Fruit fly (Drosophila melanogaster) whole organism, embryonic: ENCODE measurements around the gene Ptp4E.

ENCODE experiments used
- Adf1 ChIP-seq: fragments of 200-800 bp; sonication (Bioruptor generic); IDR thresholded peaks from 2 replicates; pipeline ENCODE4 v1.3.6; 2022; ENCODE audit warnings: missing biosample characterization, missing genetic modification characterization
- CG13287 ChIP-seq: fragments of 200-800 bp; sonication (Bioruptor generic); IDR thresholded peaks from 2 replicates; pipeline ENCODE4 v1.3.6; 2022; ENCODE audit warnings: missing biosample characterization, missing genetic modification characterization; ENCODE audit not compliant: partially characterized antibody
- CG14710 ChIP-seq: fragments of 200-800 bp; sonication (Bioruptor generic); optimal IDR thresholded peaks from 3 replicates; lab custom pipeline; 2019; ENCODE audit warnings: missing biosample characterization, mild to moderate bottlenecking, missing genetic modification characterization, moderate library complexity
- CG1529 ChIP-seq: fragments of 200-800 bp; sonication (Bioruptor generic); optimal IDR thresholded peaks from 3 replicates; lab custom pipeline; 2018; ENCODE audit warnings: missing biosample characterization, missing genetic modification characterization
- CG15514 ChIP-seq: fragments of 200-800 bp; sonication (Bioruptor generic); optimal IDR thresholded peaks from 3 replicates; lab custom pipeline; 2017; ENCODE audit warnings: missing biosample characterization, missing genetic modification characterization, mild to moderate bottlenecking, moderate library complexity, missing genetic modification reagents
- CG1647 ChIP-seq: fragments of 200-800 bp; sonication (Bioruptor generic); optimal IDR thresholded peaks from 3 replicates; lab custom pipeline; 2016; ENCODE audit warnings: missing biosample characterization, missing genetic modification characterization
- CG16779 ChIP-seq: fragments of 200-800 bp; sonication (Bioruptor generic); IDR thresholded peaks from 2 replicates; pipeline ENCODE4 v1.3.6; 2022; ENCODE audit warnings: missing biosample characterization, missing genetic modification characterization
- CG16863 ChIP-seq: fragments of 200-800 bp; sonication (Bioruptor generic); optimal IDR thresholded peaks from 3 replicates; lab custom pipeline; 2016; ENCODE audit warnings: missing biosample characterization, missing genetic modification characterization
- CG17568 ChIP-seq: fragments of 200-800 bp; sonication (Bioruptor generic); optimal IDR thresholded peaks from 2 replicates; lab custom pipeline; 2018; ENCODE audit warnings: missing biosample characterization, mild to moderate bottlenecking, missing genetic modification characterization, moderate library complexity
- CG1792 ChIP-seq: fragments of 200-800 bp; sonication (Bioruptor generic); optimal IDR thresholded peaks from 2 replicates; lab custom pipeline; 2016; ENCODE audit warnings: missing biosample characterization, missing genetic modification characterization
- CG18262 ChIP-seq: fragments of 200-800 bp; optimal IDR thresholded peaks from 3 replicates; lab custom pipeline; 2019; ENCODE audit warnings: missing biosample characterization, mild to moderate bottlenecking, missing genetic modification characterization, moderate library complexity
- CG2889 ChIP-seq: fragments of 200-800 bp; sonication (Bioruptor generic); IDR thresholded peaks from 3 replicates; pipeline ENCODE4 v1.3.6; 2022; ENCODE audit warnings: missing biosample characterization, missing genetic modification characterization
- CG34422 ChIP-seq: fragments of 200-800 bp; sonication (Bioruptor generic); IDR thresholded peaks from 3 replicates; pipeline ENCODE4 v1.3.6; 2022; ENCODE audit warnings: missing biosample characterization, missing genetic modification characterization
- CG6254 ChIP-seq: fragments of 200-800 bp; sonication (Bioruptor generic); optimal IDR thresholded peaks from 3 replicates; lab custom pipeline; 2017; ENCODE audit warnings: mild to moderate bottlenecking, missing biosample characterization, missing genetic modification reagents, missing genetic modification characterization
- CG6272 ChIP-seq: fragments of 200-800 bp; sonication (Bioruptor generic); IDR thresholded peaks from 2 replicates; pipeline ENCODE4 v1.3.6; 2022; ENCODE audit warnings: missing biosample characterization, missing genetic modification characterization
- CG7372 ChIP-seq: fragments of 200-800 bp; sonication (Bioruptor generic); IDR thresholded peaks from 2 replicates; pipeline ENCODE4 v1.3.6; 2022; ENCODE audit warnings: missing biosample characterization, missing genetic modification characterization
- CG7556 ChIP-seq: fragments of 200-800 bp; sonication (Bioruptor generic); optimal IDR thresholded peaks from 2 replicates; lab custom pipeline; 2017; ENCODE audit warnings: missing biosample characterization, mild to moderate bottlenecking, missing genetic modification characterization
- CG9797 ChIP-seq: fragments of 200-800 bp; sonication (Bioruptor generic); optimal IDR thresholded peaks from 3 replicates; lab custom pipeline; 2018; ENCODE audit warnings: missing biosample characterization, mild to moderate bottlenecking, missing genetic modification characterization
- CG9876 ChIP-seq: fragments of 200-800 bp; sonication (Bioruptor generic); optimal IDR thresholded peaks from 2 replicates; lab custom pipeline; 2016; ENCODE audit warnings: missing biosample characterization, missing genetic modification characterization
- Dfd ChIP-seq, 2 experiments: fragments of >200 bp; optimal IDR thresholded peaks; 2 replicates each; lab custom pipeline; 2017; ENCODE audit warnings: missing biosample characterization in 2 of 2, missing genetic modification characterization in 2 of 2
- ERR ChIP-seq: fragments of 200-800 bp; sonication (Bioruptor generic); optimal IDR thresholded peaks from 2 replicates; lab custom pipeline; 2016; ENCODE audit warnings: missing biosample characterization, missing genetic modification characterization
- Ets97D ChIP-seq: fragments of 200-800 bp; sonication (Bioruptor generic); optimal IDR thresholded peaks from 3 replicates; lab custom pipeline; 2016; ENCODE audit warnings: missing biosample characterization, missing genetic modification characterization
- NC2β ChIP-seq: fragments of 200-800 bp; sonication (Bioruptor generic); optimal IDR thresholded peaks from 2 replicates; lab custom pipeline; 2016; ENCODE audit warnings: missing biosample characterization, missing genetic modification characterization
- Nf-YC ChIP-seq: fragments of 200-800 bp; optimal IDR thresholded peaks from 3 replicates; lab custom pipeline; 2019; ENCODE audit warnings: missing biosample characterization, mild to moderate bottlenecking, missing genetic modification characterization, moderate library complexity
- NfI ChIP-seq: fragments of 200-800 bp; sonication (Bioruptor generic); optimal IDR thresholded peaks from 3 replicates; lab custom pipeline; 2018; ENCODE audit warnings: missing biosample characterization, mild to moderate bottlenecking, missing genetic modification characterization, moderate library complexity
- Rx ChIP-seq: fragments of 200-800 bp; sonication (Bioruptor generic); IDR thresholded peaks from 2 replicates; pipeline ENCODE4 v1.3.6; 2022; ENCODE audit warnings: missing biosample characterization, missing genetic modification characterization
- Ssrp ChIP-seq: fragments of 200-800 bp; sonication (Bioruptor generic); optimal IDR thresholded peaks from 2 replicates; lab custom pipeline; 2018; ENCODE audit warnings: missing biosample characterization, mild to moderate bottlenecking, missing genetic modification characterization, moderate library complexity
- Stat92E ChIP-seq, 3 experiments: fragments of >200 bp in 2 of 3; fragments of 200-800 bp in 1 of 3; sonication (Bioruptor generic) in 1 of 3; optimal IDR thresholded peaks; 2 replicates each; lab custom pipeline; 2017 to 2019; ENCODE audit warnings: missing biosample characterization in 3 of 3, missing genetic modification characterization in 3 of 3, mild to moderate bottlenecking in 1 of 3, moderate library complexity in 1 of 3
- Tbp ChIP-seq: fragments of >200 bp; optimal IDR thresholded peaks from 2 replicates; lab custom pipeline; 2018; ENCODE audit warnings: missing biosample characterization, missing genetic modification characterization
- Trl ChIP-seq, 3 experiments: fragments of >200 bp in 2 of 3; fragments of 200-800 bp in 1 of 3; sonication (Bioruptor generic) in 1 of 3; optimal IDR thresholded peaks; 2 replicates in 1 of 3; 3 replicates in 2 of 3; lab custom pipeline; 2016 to 2017; ENCODE audit warnings: missing biosample characterization in 1 of 3, missing genetic modification characterization in 1 of 3
- abd-A ChIP-seq: fragments of 200-800 bp; sonication (Bioruptor generic); optimal IDR thresholded peaks from 3 replicates; lab custom pipeline; 2019; ENCODE audit warnings: missing biosample characterization, mild to moderate bottlenecking, missing genetic modification characterization, moderate library complexity
- dan ChIP-seq: fragments of 200-800 bp; sonication (Bioruptor generic); IDR thresholded peaks from 2 replicates; pipeline ENCODE4 v1.3.6; 2022; ENCODE audit warnings: missing biosample characterization, missing genetic modification characterization
- gro ChIP-seq: fragments of 200-800 bp; sonication (Bioruptor generic); optimal IDR thresholded peaks from 2 replicates; lab custom pipeline; 2016; ENCODE audit warnings: missing biosample characterization, missing genetic modification characterization
- hb ChIP-seq: fragments of 200-800 bp; sonication (Bioruptor generic); IDR thresholded peaks from 3 replicates; pipeline ENCODE4 v1.3.6; 2022; ENCODE audit warnings: missing biosample characterization, missing genetic modification characterization; ENCODE audit not compliant: partially characterized antibody
- ind ChIP-seq: fragments of 200-800 bp; sonication (Bioruptor generic); optimal IDR thresholded peaks from 3 replicates; lab custom pipeline; 2016; ENCODE audit warnings: missing biosample characterization, missing genetic modification characterization
- lbe ChIP-seq: fragments of 200-800 bp; sonication (Bioruptor generic); optimal IDR thresholded peaks from 2 replicates; lab custom pipeline; 2016; ENCODE audit warnings: missing biosample characterization, mild to moderate bottlenecking, missing genetic modification characterization
- maf-S ChIP-seq: fragments of 200-800 bp; sonication (Bioruptor generic); optimal IDR thresholded peaks from 2 replicates; lab custom pipeline; 2016; ENCODE audit warnings: missing biosample characterization, missing genetic modification characterization
- nom ChIP-seq: fragments of 200-800 bp; sonication (Bioruptor generic); optimal IDR thresholded peaks from 2 replicates; lab custom pipeline; 2017; ENCODE audit warnings: missing biosample characterization, missing genetic modification characterization, mild to moderate bottlenecking, moderate library complexity, missing genetic modification reagents
- pan ChIP-seq, 4 experiments: fragments of >200 bp in 3 of 4; fragments of 200-800 bp in 1 of 4; sonication (Bioruptor generic) in 1 of 4; optimal IDR thresholded peaks in 3 of 4; IDR thresholded peaks in 1 of 4; 2 replicates each; pipeline versions ENCODE4 v1.3.6 to Lab custom; 2017 to 2022; ENCODE audit warnings: missing biosample characterization in 2 of 4, missing genetic modification characterization in 2 of 4, mixed read lengths in 1 of 4
- pfk ChIP-seq: fragments of 200-800 bp; sonication (Bioruptor generic); optimal IDR thresholded peaks from 2 replicates; lab custom pipeline; 2018; ENCODE audit warnings: missing biosample characterization, mild to moderate bottlenecking, missing genetic modification characterization, moderate library complexity
- pho ChIP-seq: fragments of 200-800 bp; sonication (Bioruptor generic); optimal IDR thresholded peaks from 2 replicates; lab custom pipeline; 2016; ENCODE audit warnings: missing biosample characterization, missing genetic modification characterization
- slp2 ChIP-seq: fragments of 200-800 bp; sonication (Bioruptor generic); optimal IDR thresholded peaks from 2 replicates; lab custom pipeline; 2016; ENCODE audit warnings: missing biosample characterization, missing genetic modification characterization
- sna ChIP-seq: fragments of 200-800 bp; sonication (Bioruptor generic); IDR thresholded peaks from 2 replicates; pipeline ENCODE4 v1.3.6; 2022; ENCODE audit warnings: missing biosample characterization, missing genetic modification characterization; ENCODE audit not compliant: partially characterized antibody
- tgo ChIP-seq: fragments of 200-800 bp; sonication (Bioruptor generic); IDR thresholded peaks from 3 replicates; pipeline ENCODE4 v1.3.6; 2022; ENCODE audit warnings: missing biosample characterization, missing genetic modification characterization
- tll ChIP-seq, 2 experiments: fragments of 200-800 bp in 1 of 2; fragments of >200 bp in 1 of 2; sonication (Bioruptor generic) in 1 of 2; optimal IDR thresholded peaks; 2 replicates each; lab custom pipeline; 2017 to 2019; ENCODE audit warnings: missing biosample characterization in 2 of 2, missing genetic modification characterization in 2 of 2, mild to moderate bottlenecking in 1 of 2, moderate library complexity in 1 of 2

Ptp4E gene

DNA sequence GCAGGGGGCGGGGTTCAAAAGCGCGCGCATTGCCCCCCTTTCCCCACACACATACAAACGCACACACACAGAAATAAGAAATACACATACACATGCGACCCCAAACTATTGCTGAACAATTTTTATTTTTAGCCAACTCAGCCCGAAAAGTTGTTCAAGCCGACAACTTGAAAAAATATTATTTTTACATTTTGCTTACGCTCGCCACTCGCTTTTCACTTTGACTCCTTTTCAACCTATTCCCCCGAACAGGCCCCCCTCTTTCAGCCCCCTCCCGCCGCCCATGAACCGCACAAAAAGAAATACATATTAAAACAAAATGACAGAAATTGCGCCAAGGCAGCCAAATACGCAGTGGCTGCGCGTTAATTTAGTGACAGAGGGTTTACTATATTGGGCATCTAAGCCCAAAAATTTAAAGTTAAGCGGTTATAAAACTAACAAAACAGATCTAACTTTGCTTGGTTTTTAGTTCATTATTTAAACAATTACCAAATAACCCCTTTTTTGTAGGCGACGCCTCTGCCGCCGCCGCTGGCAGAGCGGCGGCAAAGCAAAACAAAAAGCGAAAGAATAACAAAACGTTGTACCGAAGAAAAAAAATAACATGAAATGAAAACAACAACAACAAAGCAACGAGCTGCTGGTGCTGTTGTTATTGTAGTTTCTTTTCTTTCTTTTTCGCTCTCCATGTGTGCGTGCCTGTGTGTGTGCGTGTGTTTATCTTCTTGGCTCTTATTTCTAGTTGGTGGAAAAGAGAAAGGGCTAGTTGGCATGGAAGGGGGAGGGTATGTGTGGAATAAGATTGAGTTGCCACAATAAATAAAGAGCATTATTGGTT lies 28.8 kb upstream of the Ptp4E start (continued):
- TF ChIP-seq ERR (GFP tag; lab: Kevin White, UChicago) (peak; percentile 99), CG6254 (GFP tag; lab: Kevin White, UChicago) (peak; percentile 98), CG7372 (GFP tag; lab: Robert Waterston, UW) (peak; percentile 100), Nf-YC (tag; lab: Kevin White, UChicago) (peak; percentile 94), CG9876 (peak; percentile 100), Ssrp (tag; lab: Kevin White, UChicago) (peak; percentile 100), CG16863 (peak; percentile 99), Stat92E (GFP tag; optimal IDR thresholded peaks at IDR 0.05; lab: Kevin White, UChicago) (peak in 1 of 3 experiments; percentile 98), CG13287 (GFP tag; lab: Robert Waterston, UW) (peak; percentile 17; the same call in 1 of the 2 replicates), Adf1 (GFP tag; lab: Robert Waterston, UW) (peak; percentile 95), CG34422 (peak; percentile 100), tgo (GFP tag; lab: Robert Waterston, UW) (peak; percentile 100), abd-A (tag; lab: Kevin White, UChicago) (peak; percentile 99), CG7556 (GFP tag; lab: Kevin White, UChicago) (peak; percentile 100), tll (GFP tag; optimal IDR thresholded peaks at IDR 0.05; lab: Kevin White, UChicago) (peak in 1 of 2 experiments; percentile 88), CG15514 (peak; percentile 96), CG6272 (peak; percentile 100), gro (GFP tag; lab: Kevin White, UChicago) (peak; percentile 100), CG9797 (GFP tag; lab: Kevin White, UChicago) (peak; percentile 80), slp2 (GFP tag; lab: Kevin White, UChicago) (peak; percentile 100), pan (optimal IDR thresholded peaks at IDR 0.05; lab: Kevin White, UChicago) (no peak), pan (GFP tag; optimal IDR thresholded peaks at IDR 0.05 in 1 of 2, IDR thresholded peaks at IDR 0.05 in 1 of 2) (peak in 1 of 2 experiments; percentile 100), lbe (peak; percentile 99), NC2β (peak; percentile 99), CG17568 (GFP tag; lab: Kevin White, UChicago) (peak; percentile 99), CG1529 (peak; percentile 99), Tbp (GFP tag; lab: Kevin White, UChicago) (no peak), pho (GFP tag; lab: Kevin White, UChicago) (peak; percentile 99), CG18262 (peak; percentile 100), CG1647 (GFP tag; lab: Kevin White, UChicago) (peak; percentile 100), Trl (optimal IDR thresholded peaks at IDR 0.05; lab: Kevin White, UChicago) (peak in 1 of 2 experiments; percentile 5), Trl (GFP tag; optimal IDR thresholded peaks at IDR 0.05; lab: Kevin White, UChicago) (peak; percentile 100), pfk (peak; percentile 77), nom (GFP tag; lab: Kevin White, UChicago) (peak; percentile 100), dan (GFP tag; lab: Robert Waterston, UW) (peak; percentile 98), CG16779 (GFP tag; lab: Robert Waterston, UW) (peak; percentile 100), CG2889 (GFP tag; lab: Robert Waterston, UW) (peak; percentile 99), hb (GFP tag; lab: Robert Waterston, UW) (no peak), Dfd (GFP tag; optimal IDR thresholded peaks at IDR 0.05; lab: Kevin White, UChicago) (peak in 1 of 2 experiments; percentile 3), NfI (GFP tag; lab: Kevin White, UChicago) (peak; percentile 100), Ets97D (GFP tag; lab: Kevin White, UChicago) (peak; percentile 97), maf-S (GFP tag; lab: Kevin White, UChicago) (peak; percentile 100), CG1792 (GFP tag; lab: Kevin White, UChicago) (peak; percentile 99), ind (GFP tag; lab: Kevin White, UChicago) (peak; percentile 100), Rx (GFP tag; lab: Robert Waterston, UW) (peak; percentile 99), sna (no peak), CG14710 (peak; percentile 99)
